Worm (Caenorhabditis elegans) whole organism, early embryonic: ENCODE data around the gene ZK105.8.

Experiments used
- B0310.2 ChIP-seq: sonication (generic microtip); optimal IDR thresholded peaks from 2 replicates; lab custom pipeline; 2016; ENCODE audit warnings: mild to moderate bottlenecking, missing genetic modification characterization, missing compliant biosample characterization
- ama-1 ChIP-seq: fragments of 150-350 bp; optimal IDR thresholded peaks from 2 replicates; lab custom pipeline; 2014
- ceh-13 ChIP-seq: fragments of 200-800 bp; sonication (Bioruptor generic); optimal IDR thresholded peaks from 2 replicates; lab custom pipeline; 2018; ENCODE audit warnings: mild to moderate bottlenecking, missing genetic modification characterization, missing compliant biosample characterization
- ceh-36 ChIP-seq: sonication (generic microtip); optimal IDR thresholded peaks from 2 replicates; lab custom pipeline; 2016; ENCODE audit warnings: missing genetic modification characterization, inconsistent platforms, missing compliant biosample characterization
- ets-7 ChIP-seq: sonication (generic microtip); optimal IDR thresholded peaks from 2 replicates; lab custom pipeline; 2016; ENCODE audit warnings: missing genotype, missing genetic modification characterization, missing compliant biosample characterization
- flt-1 ChIP-seq: fragments of 200-800 bp; sonication (Bioruptor generic); IDR thresholded peaks from 2 replicates; pipeline ENCODE4 v1.3.6; 2022; ENCODE audit warnings: missing genetic modification characterization, missing compliant biosample characterization
- hmbx-1 ChIP-seq: sonication (generic microtip); optimal IDR thresholded peaks from 2 replicates; lab custom pipeline; 2016; ENCODE audit warnings: mild to moderate bottlenecking, missing genetic modification characterization, missing compliant biosample characterization
- hmg-4 ChIP-seq: fragments of 200-800 bp; sonication (Bioruptor generic); optimal IDR thresholded peaks from 2 replicates; lab custom pipeline; 2018; ENCODE audit warnings: mild to moderate bottlenecking, missing genetic modification characterization, missing compliant biosample characterization
- pes-1 ChIP-seq: fragments of 200-800 bp; sonication (Bioruptor generic); IDR thresholded peaks from 2 replicates; pipeline ENCODE4 v1.3.6; 2022; ENCODE audit warnings: missing genetic modification reagents, missing genetic modification characterization, missing compliant biosample characterization
- sea-1 ChIP-seq: fragments of 200-800 bp; sonication (Bioruptor generic); conservative IDR thresholded peaks from 2 replicates; pipeline ENCODE4 v1.3.6; 2022; ENCODE audit warnings: missing genetic modification characterization, missing compliant biosample characterization
- tbx-11 ChIP-seq: fragments of 200-800 bp; sonication (Bioruptor generic); IDR thresholded peaks from 2 replicates; pipeline ENCODE4 v1.3.6; 2022; ENCODE audit warnings: missing genetic modification characterization, missing compliant biosample characterization
- tbx-37 ChIP-seq: fragments of 200-800 bp; sonication (Bioruptor generic); conservative IDR thresholded peaks from 2 replicates; pipeline ENCODE4 v1.3.6; 2022; ENCODE audit warnings: missing genetic modification reagents, missing genetic modification characterization, missing compliant biosample characterization

DNA sequence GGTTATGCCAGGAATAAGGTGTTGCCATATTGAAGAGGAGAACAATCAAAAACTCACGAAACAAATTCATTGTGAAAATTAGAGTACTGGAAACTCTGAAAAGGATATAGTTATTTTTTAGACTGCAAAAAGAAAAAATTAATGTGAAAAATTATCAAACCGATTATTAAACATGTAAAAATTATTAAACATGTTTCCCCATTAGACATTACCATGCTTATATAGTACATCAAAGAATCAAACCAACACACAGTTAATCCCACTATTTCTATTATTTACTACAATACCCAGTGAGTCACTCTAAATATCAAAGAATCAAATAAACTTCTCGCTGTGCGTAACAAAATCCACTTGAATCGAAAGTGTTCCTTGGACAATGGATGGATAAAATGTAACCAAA lies 11.2 kb upstream of the ZK105.8 start, which contains the start of gene ZK105.13:
- no peak for TF ChIP-seq flt-1
- TF ChIP-seq ama-1 (lab: Kevin White, UChicago): no peak
- TF ChIP-seq ceh-13: no peak
- TF ChIP-seq B0310.2 (tag; lab: Kevin White, UChicago): no peak
- TF ChIP-seq hmbx-1 (tag; lab: Kevin White, UChicago): no peak
- no peak for TF ChIP-seq pes-1
- no peak for TF ChIP-seq tbx-11
- TF ChIP-seq tbx-37 (GFP tag; lab: Robert Waterston, UW): no peak
- no peak for TF ChIP-seq sea-1 (GFP tag; lab: Robert Waterston, UW)
- TF ChIP-seq ceh-36 (tag; lab: Kevin White, UChicago): no peak
- no peak for TF ChIP-seq hmg-4 (GFP tag; lab: Kevin White, UChicago)
- no peak for TF ChIP-seq ets-7 (tag; lab: Kevin White, UChicago)
